Worm (Caenorhabditis elegans): ENCODE measurements around the gene sde-2.

ce11 chrV:13659219-13659618 is 31.8 kb downstream of the sde-2 start:
- TF ChIP-seq hlh-6 (tag; optimal IDR thresholded peaks at IDR 0.05) (no peak), C08G9.2 (tag; optimal IDR thresholded peaks at IDR 0.05) (no peak), ztf-16 (tag; optimal IDR thresholded peaks at IDR 0.05) (no peak), pha-4 (tag; optimal IDR thresholded peaks at IDR 0.05) (no peak)

All from whole organism, late embryonic.